Worm (Caenorhabditis elegans) whole organism, late embryonic: ENCODE measurements around the gene lhpp-1.

Experiments used
- ama-1 ChIP-seq: fragments of 150-350 bp; optimal IDR thresholded peaks from 2 replicates; lab custom pipeline; 2014
- npax-4 ChIP-seq: sonication (generic microtip); optimal IDR thresholded peaks from 2 replicates; lab custom pipeline; 2016; ENCODE audit warnings: missing genetic modification characterization, missing compliant biosample characterization
- pat-9 ChIP-seq: fragments of 200-800 bp; sonication (Bioruptor generic); optimal IDR thresholded peaks from 2 replicates; lab custom pipeline; 2018; ENCODE audit warnings: mild to moderate bottlenecking, missing genetic modification characterization, moderate library complexity, missing compliant biosample characterization
- rnt-1 ChIP-seq: sonication (generic microtip); optimal IDR thresholded peaks from 2 replicates; lab custom pipeline; 2016; ENCODE audit warnings: missing genetic modification characterization, missing compliant biosample characterization
- unc-55 ChIP-seq: sonication (generic microtip); optimal IDR thresholded peaks from 2 replicates; lab custom pipeline; 2017; ENCODE audit warnings: missing biosample characterization, missing genetic modification reagents, missing genetic modification characterization
- ztf-16 ChIP-seq: sonication (generic microtip); optimal IDR thresholded peaks from 2 replicates; lab custom pipeline; 2017; ENCODE audit warnings: missing genetic modification characterization, missing compliant biosample characterization

DNA sequence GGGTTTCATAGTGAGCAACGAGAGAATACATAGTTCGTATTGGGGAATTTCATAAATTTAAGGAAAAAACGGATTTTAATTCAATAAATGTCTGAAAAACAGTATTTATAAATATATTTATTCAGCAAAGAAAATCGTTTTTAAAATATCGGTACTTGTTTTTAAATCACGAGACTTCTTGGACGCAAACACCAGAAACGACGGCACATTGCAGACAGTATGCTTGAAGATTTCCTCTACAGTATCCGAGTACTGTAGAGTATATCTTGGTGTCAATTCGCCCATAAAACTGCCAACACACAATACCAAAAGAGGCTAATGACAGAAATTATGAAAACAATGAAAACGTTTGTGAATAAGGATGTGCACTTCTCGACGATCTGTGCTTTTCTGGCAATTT lies 45.7 kb downstream of the lhpp-1 start:
- TF ChIP-seq ztf-16 (tag; lab: Kevin White, UChicago) (no peak), unc-55 (GFP tag; lab: Kevin White, UChicago) (no peak), npax-4 (tag; lab: Kevin White, UChicago) (no peak), ama-1 (lab: Kevin White, UChicago) (no peak), rnt-1 (tag; lab: Kevin White, UChicago) (no peak), pat-9 (no peak)
